Fruit fly (Drosophila melanogaster): ENCODE data around the gene CG6891.

CG6891 gene

dm6 chrX:18776976-18777925 lies 2.2 kb downstream of the CG6891 start:
- no peak for TF ChIP-seq CG9705 (GFP tag; optimal IDR thresholded peaks at IDR 0.05)
- no peak for TF ChIP-seq Rel (GFP tag; optimal IDR thresholded peaks at IDR 0.05)
- no peak for TF ChIP-seq Rel (tag; optimal IDR thresholded peaks at IDR 0.05)
- TF ChIP-seq Myc (optimal IDR thresholded peaks at IDR 0.05) = no peak
- TF ChIP-seq psq (GFP tag; optimal IDR thresholded peaks at IDR 0.05) = peak; percentile 59
- no peak for TF ChIP-seq Mio (GFP tag; optimal IDR thresholded peaks at IDR 0.05)
- no peak for TF ChIP-seq rgr (GFP tag; optimal IDR thresholded peaks at IDR 0.05)
- peak; percentile 42 for TF ChIP-seq h (GFP tag; optimal IDR thresholded peaks at IDR 0.05)
- peak; percentile 37 for TF ChIP-seq woc (GFP tag; optimal IDR thresholded peaks at IDR 0.05)
- peak; percentile 25 for TF ChIP-seq Sp1 (GFP tag; optimal IDR thresholded peaks at IDR 0.05)
- no peak for TF ChIP-seq pan (optimal IDR thresholded peaks at IDR 0.05)
- no peak for TF ChIP-seq GATAd (GFP tag; optimal IDR thresholded peaks at IDR 0.05)
- no peak for TF ChIP-seq Hr83 (GFP tag; optimal IDR thresholded peaks at IDR 0.05; ENCODE audit: poor library complexity, severe bottlenecking)
- no peak for TF ChIP-seq Hr78 (GFP tag; optimal IDR thresholded peaks at IDR 0.05)
- peak; percentile 13 for TF ChIP-seq sage (GFP tag; optimal IDR thresholded peaks at IDR 0.05)
- TF ChIP-seq Jra (GFP tag; optimal IDR thresholded peaks at IDR 0.05) = no peak
- no peak for TF ChIP-seq HLH106 (tag; optimal IDR thresholded peaks at IDR 0.05)
- TF ChIP-seq dsf (GFP tag; optimal IDR thresholded peaks at IDR 0.05; ENCODE audit: borderline replicate concordance) = no peak
- TF ChIP-seq Vsx2 (GFP tag; optimal IDR thresholded peaks at IDR 0.05; ENCODE audit: partially characterized antibody) = no peak
- no peak for TF ChIP-seq brk (GFP tag; optimal IDR thresholded peaks at IDR 0.05)
- TF ChIP-seq br (GFP tag; optimal IDR thresholded peaks at IDR 0.05) = peak; percentile 32
- peak; percentile 23 for TF ChIP-seq Dif (GFP tag; optimal IDR thresholded peaks at IDR 0.05; ENCODE audit: partially characterized antibody)
- TF ChIP-seq usp (GFP tag; optimal IDR thresholded peaks at IDR 0.05) = no peak
- TF ChIP-seq sv (GFP tag; optimal IDR thresholded peaks at IDR 0.05) = no peak
- no peak for TF ChIP-seq N (GFP tag; optimal IDR thresholded peaks at IDR 0.05)
- TF ChIP-seq ey (GFP tag; optimal IDR thresholded peaks at IDR 0.05) = peak; percentile 45
- TF ChIP-seq tai (GFP tag; optimal IDR thresholded peaks at IDR 0.05) = no peak
- TF ChIP-seq CG32264 (GFP tag; optimal IDR thresholded peaks at IDR 0.05) = no peak
- TF ChIP-seq Abd-B (GFP tag; optimal IDR thresholded peaks at IDR 0.05) = no peak
- TF ChIP-seq foxo (GFP tag; optimal IDR thresholded peaks at IDR 0.05) = peak in 1 of 2 experiments; percentile 59
- TF ChIP-seq jim (GFP tag; optimal IDR thresholded peaks at IDR 0.05) = no peak
- peak; percentile 13 for TF ChIP-seq Hnf4 (GFP tag; optimal IDR thresholded peaks at IDR 0.05)
- TF ChIP-seq CrebA (GFP tag; optimal IDR thresholded peaks at IDR 0.05; ENCODE audit: borderline replicate concordance) = no peak
- TF ChIP-seq OdsH (GFP tag; optimal IDR thresholded peaks at IDR 0.05) = no peak
- no peak for TF ChIP-seq Dfd (GFP tag; optimal IDR thresholded peaks at IDR 0.05)
- peak; percentile 14 for TF ChIP-seq fru (GFP tag; optimal IDR thresholded peaks at IDR 0.05)
- no peak for TF ChIP-seq dl (GFP tag; optimal IDR thresholded peaks at IDR 0.05; ENCODE audit: insufficient read depth in 1 of 2, partially characterized antibody in 2 of 2)
- no peak for TF ChIP-seq dmrt93B (GFP tag; optimal IDR thresholded peaks at IDR 0.05)
- TF ChIP-seq lola (GFP tag; optimal IDR thresholded peaks at IDR 0.05) = no peak

dm6 chrX:18779662-18780061 lies 4.6 kb downstream of the CG6891 start:
- TF ChIP-seq h (GFP tag; optimal IDR thresholded peaks at IDR 0.05) = no peak

dm6 chrX:18780260-18780659 lies 5.2 kb downstream of the CG6891 start:
- TF ChIP-seq br (GFP tag; optimal IDR thresholded peaks at IDR 0.05) (no peak), Abd-B (GFP tag; optimal IDR thresholded peaks at IDR 0.05) (no peak), Dif (GFP tag; optimal IDR thresholded peaks at IDR 0.05; ENCODE audit: partially characterized antibody) (no peak), Mio (GFP tag; optimal IDR thresholded peaks at IDR 0.05) (no peak), Jra (GFP tag; optimal IDR thresholded peaks at IDR 0.05) (no peak), Rel (GFP tag; optimal IDR thresholded peaks at IDR 0.05) (no peak), Rel (tag; optimal IDR thresholded peaks at IDR 0.05) (no peak), ey (GFP tag; optimal IDR thresholded peaks at IDR 0.05) (no peak), Hnf4 (GFP tag; optimal IDR thresholded peaks at IDR 0.05) (no peak), dsf (GFP tag; optimal IDR thresholded peaks at IDR 0.05; ENCODE audit: borderline replicate concordance) (no peak)

Measured in whole organism, wandering third instar larva.